Fruit fly (Drosophila melanogaster) whole organism: Measurements from ENCODE around the gene CG45307.

ENCODE experiments used
- Dll ChIP-seq: fragments of >200 bp; optimal IDR thresholded peaks from 2 replicates; lab custom pipeline; 2017
- psq ChIP-seq: fragments of >200 bp; optimal IDR thresholded peaks from 2 replicates; lab custom pipeline; 2017

DNA sequence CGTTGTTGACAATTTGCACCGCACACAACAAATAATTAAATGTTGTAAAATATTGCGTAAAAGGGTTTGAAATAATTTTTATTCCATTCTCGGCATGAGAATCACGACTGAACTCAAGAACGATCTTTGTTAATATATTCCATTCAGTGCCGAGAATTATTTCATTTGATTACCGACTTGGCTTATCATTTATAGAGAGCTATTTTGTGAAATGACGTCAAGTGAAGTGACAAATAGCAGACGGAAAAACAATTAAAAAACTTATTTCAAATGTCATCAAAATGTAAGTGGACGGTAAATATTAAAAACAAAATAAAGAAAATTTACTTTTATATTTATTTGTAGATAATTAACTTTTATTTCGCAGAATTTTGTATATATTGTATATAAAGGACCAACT is 37.4 kb downstream of the CG45307 start:
- TF ChIP-seq psq (lab: Kevin White, UChicago) (no peak), Dll (lab: Kevin White, UChicago) (no peak)
